Worm (Caenorhabditis elegans) whole organism, L4 larva: ENCODE data around the gene srsx-25.

ENCODE experiments used
- D1046.2 ChIP-seq: fragments of 200-800 bp; sonication (Bioruptor generic); IDR thresholded peaks from 2 replicates; pipeline ENCODE4 v1.3.6; 2022; ENCODE audit warnings: missing genetic modification characterization, missing compliant biosample characterization
- mdl-1 ChIP-seq, 2 experiments: fragments of 150-350 bp in 1 of 2; sonication (generic microtip) in 1 of 2; optimal IDR thresholded peaks; 2 replicates each; lab custom pipeline; 2014 to 2017; ENCODE audit warnings: missing biosample characterization in 2 of 2, missing genetic modification characterization in 2 of 2
- pha-4 ChIP-seq, 2 experiments: fragments of 150-350 bp in 1 of 2; fragments of 200-800 bp in 1 of 2; sonication (Bioruptor generic) in 1 of 2; IDR thresholded peaks in 1 of 2; optimal IDR thresholded peaks in 1 of 2; 2 replicates each; pipeline versions ENCODE4 v1.3.6 to Lab custom; 2014 to 2022; ENCODE audit warnings: missing genetic modification characterization in 2 of 2, missing genetic modification reagents in 2 of 2, missing biosample characterization in 1 of 2, missing compliant biosample characterization in 1 of 2
- pqm-1 ChIP-seq: sonication (generic microtip); optimal IDR thresholded peaks from 2 replicates; lab custom pipeline; 2017; ENCODE audit warnings: missing biosample characterization, missing genetic modification characterization

DNA sequence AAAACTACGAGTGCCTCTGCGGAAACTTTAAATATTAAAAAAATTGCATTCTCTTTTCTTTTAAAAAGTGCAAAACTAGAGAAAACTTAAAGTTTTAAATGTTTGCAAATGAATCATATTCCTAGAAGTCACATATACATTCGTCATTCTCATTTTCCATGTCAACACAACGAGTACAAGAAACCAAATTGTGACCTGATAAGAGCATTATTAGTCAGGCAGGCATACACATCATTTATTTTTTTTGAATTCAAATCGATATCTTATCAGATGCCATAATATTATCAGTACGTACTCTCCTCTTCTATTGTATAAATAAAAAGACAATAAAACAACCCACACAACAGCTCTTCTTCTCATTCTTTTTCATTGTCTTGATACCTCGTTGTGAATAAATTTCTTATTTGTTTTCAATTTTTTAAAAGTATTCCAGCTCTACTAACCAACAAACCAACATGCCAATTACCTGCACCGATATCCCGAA is 17.7 kb upstream of the srsx-25 start, which contains the start of gene W02A2.9:
- TF ChIP-seq pqm-1 (peak; percentile 96), mdl-1 (tag; optimal IDR thresholded peaks at IDR 0.05; lab: Kevin White, UChicago) (peak in 1 of 2 experiments; percentile 37), pha-4 (GFP tag; IDR thresholded peaks at IDR 0.05; lab: Robert Waterston, UW) (no peak), pha-4 (tag; optimal IDR thresholded peaks at IDR 0.05; lab: Kevin White, UChicago) (no peak), D1046.2 (no peak)
